Worm (Caenorhabditis elegans) whole organism, mixed stage, embryonic: Measurements from ENCODE around the gene B0524.5.

Source experiments
- M03D4.4 ChIP-seq: sonication (generic microtip); optimal IDR thresholded peaks from 2 replicates; lab custom pipeline; 2017; ENCODE audit warnings: mild to moderate bottlenecking, missing genetic modification characterization, missing compliant biosample characterization
- bed-3 ChIP-seq: fragments of 200-800 bp; sonication (Bioruptor generic); optimal IDR thresholded peaks from 3 replicates; lab custom pipeline; 2018; ENCODE audit warnings: mild to moderate bottlenecking, missing genetic modification characterization, moderate library complexity, missing compliant biosample characterization
- blmp-1 ChIP-seq: fragments of 150-350 bp; optimal IDR thresholded peaks from 2 replicates; lab custom pipeline; 2014; ENCODE audit warnings: missing biosample characterization, missing genetic modification characterization
- ceh-39 ChIP-seq: fragments of 150-350 bp; optimal IDR thresholded peaks from 2 replicates; lab custom pipeline; 2014; ENCODE audit warnings: missing biosample characterization, missing genetic modification characterization
- ceh-43 ChIP-seq: fragments of 200-800 bp; sonication (Bioruptor generic); optimal IDR thresholded peaks from 2 replicates; lab custom pipeline; 2018; ENCODE audit warnings: mild to moderate bottlenecking, missing genetic modification characterization, moderate library complexity, missing compliant biosample characterization
- ceh-83 ChIP-seq: fragments of 200-800 bp; sonication (Bioruptor generic); optimal IDR thresholded peaks from 2 replicates; lab custom pipeline; 2018; ENCODE audit warnings: mild to moderate bottlenecking, missing genetic modification characterization, missing compliant biosample characterization
- ces-1 ChIP-seq: fragments of 150-350 bp; optimal IDR thresholded peaks from 2 replicates; lab custom pipeline; 2014; ENCODE audit warnings: missing biosample characterization, missing genetic modification reagents, missing genetic modification characterization
- cnd-1 ChIP-seq: fragments of 200-800 bp; sonication (Bioruptor generic); optimal IDR thresholded peaks from 2 replicates; lab custom pipeline; 2018; ENCODE audit warnings: mild to moderate bottlenecking, missing genetic modification characterization, missing compliant biosample characterization
- drap-1 ChIP-seq: fragments of 200-800 bp; sonication (Bioruptor generic); optimal IDR thresholded peaks from 3 replicates; lab custom pipeline; 2018; ENCODE audit warnings: mild to moderate bottlenecking, missing genetic modification characterization, missing compliant biosample characterization
- elt-1 ChIP-seq: sonication (generic microtip); optimal IDR thresholded peaks from 2 replicates; lab custom pipeline; 2017; ENCODE audit warnings: missing genetic modification characterization, mild to moderate bottlenecking, missing compliant biosample characterization, antibody characterized with exemption, moderate library complexity, borderline replicate concordance; ENCODE audit not compliant: insufficient read depth
- elt-3 ChIP-seq: fragments of 150-350 bp; optimal IDR thresholded peaks from 2 replicates; lab custom pipeline; 2014; ENCODE audit warnings: missing biosample characterization, missing genetic modification characterization
- flh-1 ChIP-seq: fragments of 200-800 bp; sonication (Bioruptor generic); optimal IDR thresholded peaks from 2 replicates; lab custom pipeline; 2018; ENCODE audit warnings: mild to moderate bottlenecking, missing genetic modification characterization, moderate library complexity, missing compliant biosample characterization
- ham-2 ChIP-seq: fragments of 200-800 bp; sonication (Bioruptor generic); optimal IDR thresholded peaks from 2 replicates; lab custom pipeline; 2018; ENCODE audit warnings: mild to moderate bottlenecking, missing genetic modification characterization, missing compliant biosample characterization
- hlh-1 ChIP-seq: fragments of 150-350 bp; optimal IDR thresholded peaks from 2 replicates; lab custom pipeline; 2014; ENCODE audit warnings: missing biosample characterization, missing genetic modification reagents, missing genetic modification characterization
- lin-13 ChIP-seq: fragments of 150-350 bp; optimal IDR thresholded peaks from 2 replicates; lab custom pipeline; 2014; ENCODE audit warnings: missing biosample characterization, missing genetic modification characterization
- lin-32 ChIP-seq: fragments of 200-800 bp; sonication (Bioruptor generic); optimal IDR thresholded peaks from 2 replicates; lab custom pipeline; 2018; ENCODE audit warnings: mild to moderate bottlenecking, missing genetic modification characterization, missing compliant biosample characterization
- lsy-2 ChIP-seq: fragments of 150-350 bp; optimal IDR thresholded peaks from 2 replicates; lab custom pipeline; 2014; ENCODE audit warnings: missing biosample characterization, missing genetic modification characterization
- mab-5 ChIP-seq: fragments of 150-350 bp; optimal IDR thresholded peaks from 2 replicates; lab custom pipeline; 2014; ENCODE audit warnings: missing biosample characterization, missing genetic modification characterization
- mep-1 ChIP-seq: fragments of 150-350 bp; optimal IDR thresholded peaks from 2 replicates; lab custom pipeline; 2017; ENCODE audit warnings: missing biosample characterization, missing genetic modification reagents, missing genetic modification characterization, inconsistent platforms
- mls-2 ChIP-seq: sonication (generic microtip); optimal IDR thresholded peaks from 2 replicates; lab custom pipeline; 2016; ENCODE audit warnings: mild to moderate bottlenecking, missing genetic modification characterization, moderate library complexity, missing compliant biosample characterization
- nhr-12 ChIP-seq: fragments of 150-350 bp; optimal IDR thresholded peaks from 2 replicates; lab custom pipeline; 2014; ENCODE audit warnings: missing biosample characterization, missing genetic modification characterization
- nhr-2 ChIP-seq: fragments of 150-350 bp; optimal IDR thresholded peaks from 2 replicates; lab custom pipeline; 2014; ENCODE audit warnings: missing biosample characterization, missing genetic modification characterization
- nhr-237 ChIP-seq: fragments of 150-350 bp; optimal IDR thresholded peaks from 2 replicates; lab custom pipeline; 2014; ENCODE audit warnings: missing biosample characterization, missing genetic modification characterization
- nhr-28 ChIP-seq: fragments of 150-350 bp; optimal IDR thresholded peaks from 2 replicates; lab custom pipeline; 2014; ENCODE audit warnings: missing biosample characterization, missing genetic modification characterization
- nhr-76 ChIP-seq: sonication (generic microtip); optimal IDR thresholded peaks from 2 replicates; lab custom pipeline; 2017; ENCODE audit warnings: missing biosample characterization, missing genetic modification characterization
- pha-4 ChIP-seq: fragments of 150-350 bp; optimal IDR thresholded peaks from 2 replicates; lab custom pipeline; 2018; ENCODE audit warnings: missing biosample characterization, missing genetic modification reagents, missing genetic modification characterization
- sem-2 ChIP-seq: fragments of 200-800 bp; sonication (Bioruptor generic); optimal IDR thresholded peaks from 2 replicates; lab custom pipeline; 2018; ENCODE audit warnings: mild to moderate bottlenecking, missing genetic modification characterization, missing compliant biosample characterization
- snpc-4 ChIP-seq: fragments of 150-350 bp; optimal IDR thresholded peaks from 2 replicates; lab custom pipeline; 2014; ENCODE audit warnings: missing biosample characterization, missing genetic modification characterization
- sptf-1 ChIP-seq: sonication (generic microtip); optimal IDR thresholded peaks from 2 replicates; lab custom pipeline; 2017; ENCODE audit warnings: mild to moderate bottlenecking, missing genetic modification characterization, moderate library complexity, missing compliant biosample characterization
- tbx-8 ChIP-seq: fragments of 200-800 bp; sonication (Bioruptor generic); optimal IDR thresholded peaks from 2 replicates; lab custom pipeline; 2018; ENCODE audit warnings: mild to moderate bottlenecking, missing genetic modification characterization, moderate library complexity, missing compliant biosample characterization
- unc-120 ChIP-seq: sonication (generic microtip); optimal IDR thresholded peaks from 2 replicates; lab custom pipeline; 2017; ENCODE audit warnings: missing genetic modification characterization, missing compliant biosample characterization; ENCODE audit not compliant: poor library complexity, severe bottlenecking
- unc-39 ChIP-seq: fragments of 150-350 bp; optimal IDR thresholded peaks from 2 replicates; lab custom pipeline; 2014; ENCODE audit warnings: missing biosample characterization, missing genetic modification characterization
- unc-62 ChIP-seq: fragments of 150-350 bp; optimal IDR thresholded peaks from 2 replicates; lab custom pipeline; 2014; ENCODE audit warnings: missing biosample characterization, missing genetic modification reagents, missing genetic modification characterization
- zip-8 ChIP-seq: fragments of 150-350 bp; optimal IDR thresholded peaks from 2 replicates; lab custom pipeline; 2014; ENCODE audit warnings: missing biosample characterization, missing genetic modification characterization
- ztf-11 ChIP-seq: fragments of 150-350 bp; optimal IDR thresholded peaks from 2 replicates; lab custom pipeline; 2014; ENCODE audit warnings: missing biosample characterization, missing genetic modification characterization

Gene B0524.5

ce11 chrIII:1876267-1876865 lies 17.3 kb downstream of the B0524.5 start:
- TF ChIP-seq hlh-1 (no peak), ces-1 (GFP tag; lab: Kevin White, UChicago) (no peak), bed-3 (GFP tag; lab: Kevin White, UChicago) (no peak), unc-39 (tag; lab: Kevin White, UChicago) (no peak), nhr-237 (tag; lab: Kevin White, UChicago) (no peak), tbx-8 (GFP tag; lab: Kevin White, UChicago) (no peak), sem-2 (GFP tag; lab: Kevin White, UChicago) (no peak), lsy-2 (tag; lab: Kevin White, UChicago) (no peak), nhr-12 (tag; lab: Kevin White, UChicago) (no peak), nhr-2 (no peak), unc-62 (GFP tag; lab: Kevin White, UChicago) (no peak), elt-3 (tag; lab: Kevin White, UChicago) (no peak)

- TF ChIP-seq ceh-83 (GFP tag; lab: Kevin White, UChicago) (no peak), ces-1 (GFP tag; lab: Kevin White, UChicago) (no peak), bed-3 (GFP tag; lab: Kevin White, UChicago) (no peak), nhr-28 (tag; lab: Kevin White, UChicago) (no peak), nhr-2 (no peak), ceh-39 (tag; lab: Kevin White, UChicago) (no peak), nhr-12 (tag; lab: Kevin White, UChicago) (no peak), cnd-1 (tag; lab: Kevin White, UChicago) (no peak), elt-1 (tag; lab: Kevin White, UChicago) (no peak)
- TF ChIP-seq, all 35 proteins: peak for 0
These were observed 33.6 kb downstream of the B0524.5 start, which contains the start of gene ttc-7 for ce11 chrIII:1860129-1860528. Gene ttc-7 (plus strand): TSS chrIII:1860429.

ce11 chrIII:1859532-1859931 lies 34.2 kb downstream of the B0524.5 start, which contains the start of gene ddp-1:
Gene ddp-1 (plus strand): TSS chrIII:1859888.
- no peak for TF ChIP-seq zip-8 (tag; lab: Kevin White, UChicago)
- TF ChIP-seq nhr-76 (tag; lab: Kevin White, UChicago), result no peak
- TF ChIP-seq blmp-1 (tag; lab: Kevin White, UChicago), result no peak
- peak; percentile 83 for TF ChIP-seq drap-1 (GFP tag; lab: Kevin White, UChicago)
- TF ChIP-seq cnd-1 (tag; lab: Kevin White, UChicago), result peak; percentile 87
- peak; percentile 70 for TF ChIP-seq nhr-237 (tag; lab: Kevin White, UChicago)
- TF ChIP-seq elt-1 (tag; lab: Kevin White, UChicago), result no peak
- peak; percentile 83 for TF ChIP-seq ceh-83 (GFP tag; lab: Kevin White, UChicago)
- peak; percentile 59 for TF ChIP-seq lin-32
- peak; percentile 86 for TF ChIP-seq M03D4.4 (tag; lab: Kevin White, UChicago)
- TF ChIP-seq ces-1 (GFP tag; lab: Kevin White, UChicago), result peak; percentile 88
- peak; percentile 99 for TF ChIP-seq lin-13
- TF ChIP-seq ceh-43 (GFP tag; lab: Kevin White, UChicago), result peak; percentile 85
- peak; percentile 16 for TF ChIP-seq mab-5 (tag; lab: Kevin White, UChicago)
- TF ChIP-seq bed-3 (GFP tag; lab: Kevin White, UChicago), result peak; percentile 71
- TF ChIP-seq pha-4 (tag; lab: Kevin White, UChicago), result peak; percentile 83
- TF ChIP-seq sem-2 (GFP tag; lab: Kevin White, UChicago), result peak; percentile 21
- TF ChIP-seq mep-1 (tag; lab: Kevin White, UChicago), result peak; percentile 97
- TF ChIP-seq ceh-39 (tag; lab: Kevin White, UChicago), result peak; percentile 73
- peak; percentile 6 for TF ChIP-seq unc-62 (GFP tag; lab: Kevin White, UChicago)
- peak; percentile 95 for TF ChIP-seq sptf-1 (tag; lab: Kevin White, UChicago)
- peak; percentile 2 for TF ChIP-seq nhr-2
- TF ChIP-seq unc-120 (tag; lab: Kevin White, UChicago), result peak; percentile 67
- TF ChIP-seq nhr-28 (tag; lab: Kevin White, UChicago), result no peak
- TF ChIP-seq mls-2 (tag; lab: Kevin White, UChicago), result peak; percentile 89
- TF ChIP-seq hlh-1, result peak; percentile 25
- TF ChIP-seq elt-3 (tag; lab: Kevin White, UChicago), result no peak
- TF ChIP-seq nhr-12 (tag; lab: Kevin White, UChicago), result no peak
- TF ChIP-seq tbx-8 (GFP tag; lab: Kevin White, UChicago), result peak; percentile 52
- peak; percentile 54 for TF ChIP-seq flh-1 (GFP tag; lab: Kevin White, UChicago)
- TF ChIP-seq lsy-2 (tag; lab: Kevin White, UChicago), result peak; percentile 84
- TF ChIP-seq ztf-11 (tag; lab: Kevin White, UChicago), result peak; percentile 47
- no peak for TF ChIP-seq snpc-4
- peak; percentile 30 for TF ChIP-seq ham-2 (GFP tag; lab: Kevin White, UChicago)
